Fruit fly (Drosophila melanogaster): ENCODE measurements around the gene X11Lbeta.

Gene X11Lbeta

dm6 chrX:10744773-10745589, 117.4 kb downstream of the X11Lbeta start, which contains the start of gene stx (continued):
- no peak for TF ChIP-seq jumu (GFP tag; optimal IDR thresholded peaks at IDR 0.05)
- peak; percentile 3 for TF ChIP-seq grn (GFP tag; optimal IDR thresholded peaks at IDR 0.05)
- no peak for TF ChIP-seq CG18764 (GFP tag; optimal IDR thresholded peaks at IDR 0.05)
- TF ChIP-seq so (GFP tag; IDR thresholded peaks at IDR 0.05) = peak; percentile 32; the same call in 1 of the 3 replicates
- TF ChIP-seq CG7745 (tag; optimal IDR thresholded peaks at IDR 0.05) = no peak
- TF ChIP-seq sd (tag; optimal IDR thresholded peaks at IDR 0.05) = no peak
- TF ChIP-seq oc (tag; optimal IDR thresholded peaks at IDR 0.05) = no peak
- TF ChIP-seq Dll (GFP tag; IDR thresholded peaks at IDR 0.05; ENCODE audit: partially characterized antibody) = peak; percentile 99
- no peak for TF ChIP-seq wor (GFP tag; IDR thresholded peaks at IDR 0.05)
- no peak for TF ChIP-seq emc (GFP tag; optimal IDR thresholded peaks at IDR 0.05)
- TF ChIP-seq disco-r (GFP tag; optimal IDR thresholded peaks at IDR 0.05) = no peak
- TF ChIP-seq gt (GFP tag; IDR thresholded peaks at IDR 0.05) = no peak
- peak in 1 of 3 experiments; percentile 21 for TF ChIP-seq Stat92E (GFP tag; optimal IDR thresholded peaks at IDR 0.05)
- TF ChIP-seq dpn (GFP tag; optimal IDR thresholded peaks at IDR 0.05) = no peak
- TF ChIP-seq chn (GFP tag; optimal IDR thresholded peaks at IDR 0.05) = no peak
- TF ChIP-seq CG17186 (GFP tag; optimal IDR thresholded peaks at IDR 0.05) = peak; percentile 49
- TF ChIP-seq repo (GFP tag; optimal IDR thresholded peaks at IDR 0.05) = no peak
- no peak for TF ChIP-seq CG4617 (GFP tag; optimal IDR thresholded peaks at IDR 0.05; ENCODE audit: borderline replicate concordance)
- peak; percentile 47 for TF ChIP-seq scrt (GFP tag; optimal IDR thresholded peaks at IDR 0.05)
- no peak for TF ChIP-seq CG4820 (GFP tag; optimal IDR thresholded peaks at IDR 0.05)
- peak; percentile 78 for TF ChIP-seq NFAT (GFP tag; IDR thresholded peaks at IDR 0.05)
- TF ChIP-seq Dp (GFP tag; optimal IDR thresholded peaks at IDR 0.05) = peak; percentile 48
- TF ChIP-seq Ravus (GFP tag; IDR thresholded peaks at IDR 0.05) = no peak
- peak; percentile 18 for TF ChIP-seq CG18476 (GFP tag; optimal IDR thresholded peaks at IDR 0.05)
- TF ChIP-seq prd (optimal IDR thresholded peaks at IDR 0.05) = no peak
- 0 out of 3 replicates have a peak, but pooled peaks have one; percentile 11 for TF ChIP-seq prd (GFP tag; IDR thresholded peaks at IDR 0.05)
- no peak for TF ChIP-seq ttk (GFP tag; IDR thresholded peaks at IDR 0.05)
- TF ChIP-seq CG6683 (GFP tag; optimal IDR thresholded peaks at IDR 0.05) = no peak
- TF ChIP-seq Dad (GFP tag; optimal IDR thresholded peaks at IDR 0.05) = no peak
- TF ChIP-seq CG33213 (GFP tag; optimal IDR thresholded peaks at IDR 0.05) = peak; percentile 58
- TF ChIP-seq zf30C (GFP tag; optimal IDR thresholded peaks at IDR 0.05) = no peak

DNA sequence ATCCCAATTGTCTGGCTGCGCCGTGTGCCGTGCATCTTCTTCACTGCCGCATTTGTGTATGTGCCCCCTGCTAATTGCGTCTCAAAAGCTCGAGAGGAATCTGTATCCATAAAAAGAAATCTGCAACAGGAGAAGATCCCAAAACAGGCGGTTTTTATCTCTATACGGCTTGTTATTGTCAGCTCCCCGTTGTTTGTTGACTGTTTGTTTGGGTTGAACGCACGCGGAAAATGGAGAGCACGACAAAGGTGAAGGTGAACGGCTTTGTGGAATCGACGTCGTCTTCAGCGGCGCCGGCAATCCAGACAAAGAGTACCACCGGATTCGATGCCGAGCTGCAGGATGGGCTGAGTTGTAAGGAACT, 118.0 kb downstream of the X11Lbeta start:
- TF ChIP-seq Hr78 (GFP tag; optimal IDR thresholded peaks at IDR 0.05) = peak in 1 of 2 experiments; percentile 20
- TF ChIP-seq CG11456 (GFP tag; IDR thresholded peaks at IDR 0.05) = no peak
- TF ChIP-seq CG12219 (GFP tag; optimal IDR thresholded peaks at IDR 0.05) = no peak
- TF ChIP-seq gsb (GFP tag; IDR thresholded peaks at IDR 0.05) = 0 out of 2 replicates have a peak, but pooled peaks have one; percentile 1
- TF ChIP-seq CG10565 (GFP tag; optimal IDR thresholded peaks at IDR 0.05) = no peak
- TF ChIP-seq CG31224 (GFP tag; IDR thresholded peaks at IDR 0.05) = 0 out of 2 replicates have a peak, but pooled peaks have one; percentile 1
- TF ChIP-seq HLH3B (GFP tag; IDR thresholded peaks at IDR 0.05) = 0 out of 2 replicates have a peak, but pooled peaks have one; percentile 3
- TF ChIP-seq CG4404 (GFP tag; IDR thresholded peaks at IDR 0.05) = no peak
- TF ChIP-seq oc (tag; optimal IDR thresholded peaks at IDR 0.05) = no peak
- TF ChIP-seq HHEX (GFP tag; optimal IDR thresholded peaks at IDR 0.05) = no peak
